Fruit fly (Drosophila melanogaster) whole organism, embryonic: ENCODE data around the gene Mgat4a.

ENCODE experiments used
- Atf-2 ChIP-seq: fragments of 200-800 bp; sonication (Bioruptor generic); optimal IDR thresholded peaks from 2 replicates; lab custom pipeline; 2016; ENCODE audit warnings: missing biosample characterization, missing genetic modification characterization
- C15 ChIP-seq: fragments of 200-800 bp; sonication (Bioruptor generic); IDR thresholded peaks from 3 replicates; pipeline ENCODE4 v1.3.6; 2022; ENCODE audit warnings: missing biosample characterization, missing genetic modification characterization
- CG11398 ChIP-seq: fragments of 200-800 bp; sonication (Bioruptor generic); optimal IDR thresholded peaks from 2 replicates; lab custom pipeline; 2016; ENCODE audit warnings: missing biosample characterization, missing genetic modification characterization
- CG11504 ChIP-seq: fragments of 200-800 bp; sonication (Bioruptor generic); optimal IDR thresholded peaks from 3 replicates; lab custom pipeline; 2019; ENCODE audit warnings: missing biosample characterization, mild to moderate bottlenecking, missing genetic modification characterization, moderate library complexity
- CG12769 ChIP-seq: fragments of 200-800 bp; sonication (Bioruptor generic); optimal IDR thresholded peaks from 2 replicates; lab custom pipeline; 2019; ENCODE audit warnings: missing biosample characterization, mild to moderate bottlenecking, missing genetic modification characterization, moderate library complexity
- CG13296 ChIP-seq: fragments of 200-800 bp; sonication (Bioruptor generic); optimal IDR thresholded peaks from 3 replicates; lab custom pipeline; 2018; ENCODE audit warnings: missing biosample characterization, mild to moderate bottlenecking, missing genetic modification characterization
- CG14014 ChIP-seq: fragments of 200-800 bp; sonication (Bioruptor generic); IDR thresholded peaks from 2 replicates; pipeline ENCODE4 v1.3.6; 2022; ENCODE audit warnings: missing biosample characterization, missing genetic modification characterization
- CG17361 ChIP-seq: fragments of 200-800 bp; sonication (Bioruptor generic); IDR thresholded peaks from 3 replicates; pipeline ENCODE4 v1.3.6; 2022; ENCODE audit warnings: missing biosample characterization, missing genetic modification characterization
- CG17829 ChIP-seq: fragments of 200-800 bp; optimal IDR thresholded peaks from 2 replicates; lab custom pipeline; 2019; ENCODE audit warnings: missing biosample characterization, mild to moderate bottlenecking, missing genetic modification characterization, moderate library complexity
- CG31224 ChIP-seq: fragments of 200-800 bp; sonication (Bioruptor generic); IDR thresholded peaks from 2 replicates; pipeline ENCODE4 v1.3.6; 2022; ENCODE audit warnings: missing biosample characterization, missing genetic modification characterization
- CG4424 ChIP-seq: fragments of 200-800 bp; sonication (Bioruptor generic); optimal IDR thresholded peaks from 3 replicates; lab custom pipeline; 2016; ENCODE audit warnings: missing biosample characterization, missing genetic modification characterization
- CG4707 ChIP-seq: fragments of 200-800 bp; sonication (Bioruptor generic); optimal IDR thresholded peaks from 2 replicates; lab custom pipeline; 2018; ENCODE audit warnings: missing biosample characterization, mild to moderate bottlenecking, missing genetic modification characterization, moderate library complexity
- CG4820 ChIP-seq: fragments of 200-800 bp; sonication (Bioruptor generic); optimal IDR thresholded peaks from 3 replicates; lab custom pipeline; 2016; ENCODE audit warnings: missing biosample characterization, missing genetic modification characterization
- CG9609 ChIP-seq: fragments of 200-800 bp; sonication (Bioruptor generic); optimal IDR thresholded peaks from 3 replicates; lab custom pipeline; 2016; ENCODE audit warnings: missing biosample characterization, missing genetic modification characterization
- CG9797 ChIP-seq: fragments of 200-800 bp; sonication (Bioruptor generic); optimal IDR thresholded peaks from 3 replicates; lab custom pipeline; 2018; ENCODE audit warnings: missing biosample characterization, mild to moderate bottlenecking, missing genetic modification characterization
- Dll ChIP-seq: fragments of 200-800 bp; sonication (Bioruptor generic); IDR thresholded peaks from 4 replicates; pipeline ENCODE4 v1.3.6; 2022; ENCODE audit warnings: missing biosample characterization, missing genetic modification characterization; ENCODE audit not compliant: partially characterized antibody
- E2f1 ChIP-seq: fragments of 200-800 bp; sonication (Bioruptor generic); IDR thresholded peaks from 2 replicates; pipeline ENCODE4 v1.3.6; 2022; ENCODE audit warnings: missing biosample characterization, missing genetic modification characterization
- HLHmδ ChIP-seq: fragments of 200-800 bp; sonication (Bioruptor generic); optimal IDR thresholded peaks from 2 replicates; lab custom pipeline; 2018; ENCODE audit warnings: missing biosample characterization, mild to moderate bottlenecking, missing genetic modification characterization, moderate library complexity
- Hr51 ChIP-seq, 2 experiments: fragments of 200-800 bp; sonication (Bioruptor generic); optimal IDR thresholded peaks; 2 replicates in 1 of 2; 3 replicates in 1 of 2; lab custom pipeline; 2016 to 2018; ENCODE audit warnings: missing biosample characterization in 2 of 2, missing genetic modification characterization in 2 of 2, mild to moderate bottlenecking in 1 of 2, moderate library complexity in 1 of 2
- Hr78 ChIP-seq, 2 experiments: fragments of 200-800 bp in 1 of 2; fragments of >200 bp in 1 of 2; sonication (Bioruptor generic) in 1 of 2; optimal IDR thresholded peaks; 2 replicates each; lab custom pipeline; 2017 to 2019; ENCODE audit warnings: missing biosample characterization in 2 of 2, missing genetic modification characterization in 2 of 2, mild to moderate bottlenecking in 1 of 2, moderate library complexity in 1 of 2
- MESR4 ChIP-seq: fragments of 200-800 bp; sonication (Bioruptor generic); optimal IDR thresholded peaks from 2 replicates; lab custom pipeline; 2018; ENCODE audit warnings: missing biosample characterization, mild to moderate bottlenecking, missing genetic modification characterization, moderate library complexity
- NFAT ChIP-seq: fragments of 200-800 bp; sonication (Bioruptor generic); IDR thresholded peaks from 2 replicates; pipeline ENCODE4 v1.3.6; 2022; ENCODE audit warnings: missing biosample characterization, missing genetic modification characterization
- Nf-YC ChIP-seq: fragments of 200-800 bp; optimal IDR thresholded peaks from 3 replicates; lab custom pipeline; 2019; ENCODE audit warnings: missing biosample characterization, mild to moderate bottlenecking, missing genetic modification characterization, moderate library complexity
- Oli ChIP-seq: fragments of 200-800 bp; sonication (Bioruptor generic); optimal IDR thresholded peaks from 2 replicates; lab custom pipeline; 2018; ENCODE audit warnings: missing biosample characterization, mild to moderate bottlenecking, missing genetic modification characterization, moderate library complexity
- Side ChIP-seq: fragments of 200-800 bp; sonication (Bioruptor generic); optimal IDR thresholded peaks from 2 replicates; lab custom pipeline; 2016; ENCODE audit warnings: missing biosample characterization, missing genetic modification characterization
- Stat92E ChIP-seq, 3 experiments: fragments of >200 bp in 2 of 3; fragments of 200-800 bp in 1 of 3; sonication (Bioruptor generic) in 1 of 3; optimal IDR thresholded peaks; 2 replicates each; lab custom pipeline; 2017 to 2019; ENCODE audit warnings: missing biosample characterization in 3 of 3, missing genetic modification characterization in 3 of 3, mild to moderate bottlenecking in 1 of 3, moderate library complexity in 1 of 3
- br ChIP-seq: fragments of >200 bp; optimal IDR thresholded peaks from 2 replicates; lab custom pipeline; 2017
- btn ChIP-seq: fragments of 200-800 bp; sonication (Bioruptor generic); optimal IDR thresholded peaks from 2 replicates; lab custom pipeline; 2016; ENCODE audit warnings: missing biosample characterization, missing genetic modification characterization
- crc ChIP-seq: fragments of 200-800 bp; sonication (Bioruptor generic); optimal IDR thresholded peaks from 2 replicates; lab custom pipeline; 2016; ENCODE audit warnings: missing biosample characterization, missing genetic modification characterization
- cwo ChIP-seq: fragments of 200-800 bp; sonication (Bioruptor generic); optimal IDR thresholded peaks from 3 replicates; lab custom pipeline; 2017; ENCODE audit warnings: missing biosample characterization, missing genetic modification characterization, mild to moderate bottlenecking, moderate library complexity, missing genetic modification reagents
- da ChIP-seq: fragments of 200-800 bp; sonication (Bioruptor generic); optimal IDR thresholded peaks from 2 replicates; lab custom pipeline; 2016; ENCODE audit warnings: missing biosample characterization, missing genetic modification characterization
- disco-r ChIP-seq: fragments of 200-800 bp; sonication (Bioruptor generic); optimal IDR thresholded peaks from 2 replicates; lab custom pipeline; 2016; ENCODE audit warnings: missing biosample characterization, missing genetic modification characterization
- en ChIP-seq: fragments of 200-800 bp; sonication (Bioruptor generic); optimal IDR thresholded peaks from 2 replicates; lab custom pipeline; 2016; ENCODE audit warnings: missing biosample characterization, missing genetic modification characterization
- fd102C ChIP-seq: fragments of 200-800 bp; sonication (Bioruptor generic); optimal IDR thresholded peaks from 2 replicates; lab custom pipeline; 2018; ENCODE audit warnings: missing biosample characterization, mild to moderate bottlenecking, missing genetic modification characterization, moderate library complexity
- insv ChIP-seq, 2 experiments: fragments of 200-800 bp; sonication (Bioruptor generic); optimal IDR thresholded peaks; 3 replicates each; lab custom pipeline; 2016 to 2018; ENCODE audit warnings: missing biosample characterization in 2 of 2, missing genetic modification characterization in 2 of 2
- klu ChIP-seq: fragments of 200-800 bp; sonication (Bioruptor generic); IDR thresholded peaks from 2 replicates; pipeline ENCODE4 v1.3.6; 2022; ENCODE audit warnings: missing biosample characterization, missing genetic modification characterization
- lola ChIP-seq, 3 experiments: fragments of >200 bp in 2 of 3; fragments of 200-800 bp in 1 of 3; sonication (Bioruptor generic) in 1 of 3; optimal IDR thresholded peaks; 2 replicates each; lab custom pipeline; 2017 to 2019; ENCODE audit warnings: missing biosample characterization in 3 of 3, missing genetic modification characterization in 3 of 3, mild to moderate bottlenecking in 1 of 3, moderate library complexity in 1 of 3
- maf-S ChIP-seq: fragments of 200-800 bp; sonication (Bioruptor generic); optimal IDR thresholded peaks from 2 replicates; lab custom pipeline; 2016; ENCODE audit warnings: missing biosample characterization, missing genetic modification characterization
- nerfin-2 ChIP-seq: fragments of 200-800 bp; sonication (Bioruptor generic); IDR thresholded peaks from 2 replicates; pipeline ENCODE4 v1.3.6; 2022; ENCODE audit warnings: missing biosample characterization, missing genetic modification characterization; ENCODE audit not compliant: partially characterized antibody
- odd ChIP-seq: fragments of 200-800 bp; sonication (Bioruptor generic); optimal IDR thresholded peaks from 2 replicates; lab custom pipeline; 2017; ENCODE audit warnings: missing biosample characterization, mild to moderate bottlenecking, missing genetic modification characterization
- pum ChIP-seq: fragments of 200-800 bp; sonication (Bioruptor generic); optimal IDR thresholded peaks from 2 replicates; lab custom pipeline; 2016; ENCODE audit warnings: missing biosample characterization, missing genetic modification characterization
- slp2 ChIP-seq: fragments of 200-800 bp; sonication (Bioruptor generic); optimal IDR thresholded peaks from 2 replicates; lab custom pipeline; 2016; ENCODE audit warnings: missing biosample characterization, missing genetic modification characterization
- tap ChIP-seq: fragments of 200-800 bp; optimal IDR thresholded peaks from 3 replicates; lab custom pipeline; 2019; ENCODE audit warnings: missing biosample characterization, mild to moderate bottlenecking, missing genetic modification characterization, moderate library complexity
- toy ChIP-seq: fragments of 200-800 bp; sonication (Bioruptor generic); IDR thresholded peaks from 2 replicates; pipeline ENCODE4 v1.3.6; 2022; ENCODE audit warnings: missing biosample characterization, missing genetic modification characterization
- vnd ChIP-seq: fragments of 200-800 bp; sonication (Bioruptor generic); IDR thresholded peaks from 3 replicates; pipeline ENCODE4 v1.3.6; 2022; ENCODE audit warnings: missing biosample characterization, missing genetic modification characterization; ENCODE audit not compliant: partially characterized antibody
- vvl ChIP-seq: fragments of 200-800 bp; sonication (Bioruptor generic); IDR thresholded peaks from 2 replicates; pipeline ENCODE4 v1.3.6; 2022; ENCODE audit warnings: missing biosample characterization, missing genetic modification characterization
- wdn ChIP-seq: fragments of 200-800 bp; sonication (Bioruptor generic); IDR thresholded peaks from 2 replicates; pipeline ENCODE4 v1.3.6; 2022; ENCODE audit warnings: missing biosample characterization, missing genetic modification characterization
- zen ChIP-seq: fragments of 200-800 bp; sonication (Bioruptor generic); optimal IDR thresholded peaks from 3 replicates; lab custom pipeline; 2018; ENCODE audit warnings: missing biosample characterization, mild to moderate bottlenecking, missing genetic modification characterization, moderate library complexity

Gene Mgat4a

dm6 chr3L:14759097-14759795 lies 2.6 kb upstream of the Mgat4a start (continued):
- TF ChIP-seq en (peak; percentile 98), vvl (GFP tag; lab: Robert Waterston, UW) (peak; percentile 100), slp2 (peak; percentile 99), CG14014 (peak; percentile 100), CG4424 (GFP tag; lab: Kevin White, UChicago) (peak; percentile 100), lola (GFP tag; optimal IDR thresholded peaks at IDR 0.05; lab: Kevin White, UChicago) (peak in 1 of 3 experiments; percentile 100), CG4707 (GFP tag; lab: Kevin White, UChicago) (peak; percentile 100), fd102C (peak; percentile 94), Nf-YC (tag; lab: Kevin White, UChicago) (peak; percentile 96), CG11504 (tag; lab: Kevin White, UChicago) (peak; percentile 99), CG17829 (tag; lab: Kevin White, UChicago) (peak; percentile 100), br (no peak), NFAT (peak; percentile 99), wdn (GFP tag; lab: Robert Waterston, UW) (peak; percentile 100), CG13296 (GFP tag; lab: Kevin White, UChicago) (peak; percentile 100), Side (peak; percentile 99), E2f1 (GFP tag; lab: Robert Waterston, UW) (peak; percentile 100), cwo (GFP tag; lab: Kevin White, UChicago) (peak; percentile 100), maf-S (GFP tag; lab: Kevin White, UChicago) (peak; percentile 99), Hr51 (GFP tag; optimal IDR thresholded peaks at IDR 0.05; lab: Kevin White, UChicago) (peak; percentile 99 to 100), vnd (0 out of 3 replicates have a peak, but pooled peaks have one; percentile 51), MESR4 (GFP tag; lab: Kevin White, UChicago) (peak; percentile 79), crc (GFP tag; lab: Kevin White, UChicago) (peak; percentile 98), Stat92E (GFP tag; optimal IDR thresholded peaks at IDR 0.05; lab: Kevin White, UChicago) (peak in 1 of 3 experiments; percentile 99), CG11398 (peak; percentile 98), disco-r (GFP tag; lab: Kevin White, UChicago) (peak; percentile 99), da (GFP tag; lab: Kevin White, UChicago) (peak; percentile 98), Oli (tag; lab: Kevin White, UChicago) (peak; percentile 100), Dll (GFP tag; lab: Robert Waterston, UW) (peak; percentile 34; the same call in 1 of the 4 replicates), tap (tag; lab: Kevin White, UChicago) (peak; percentile 100), CG9609 (GFP tag; lab: Kevin White, UChicago) (peak; percentile 99), zen (peak; percentile 99), klu (GFP tag; lab: Robert Waterston, UW) (peak; percentile 100), nerfin-2 (GFP tag; lab: Robert Waterston, UW) (peak; percentile 46; the same call in 1 of the 2 replicates), odd (peak; percentile 100), Hr78 (GFP tag; optimal IDR thresholded peaks at IDR 0.05; lab: Kevin White, UChicago) (peak in 1 of 2 experiments; percentile 98), CG4820 (GFP tag; lab: Kevin White, UChicago) (peak; percentile 99), Atf-2 (GFP tag; lab: Kevin White, UChicago) (peak; percentile 99), CG31224 (GFP tag; lab: Robert Waterston, UW) (peak; percentile 99), CG17361 (GFP tag; lab: Robert Waterston, UW) (peak; percentile 100), btn (peak; percentile 93), insv (GFP tag; optimal IDR thresholded peaks at IDR 0.05; lab: Kevin White, UChicago) (peak; percentile 69 to 91), pum (GFP tag; lab: Kevin White, UChicago) (peak; percentile 99), toy (GFP tag; lab: Robert Waterston, UW) (peak; percentile 99), CG9797 (peak; percentile 73), C15 (GFP tag; lab: Robert Waterston, UW) (peak; percentile 99), HLHmδ (GFP tag; lab: Kevin White, UChicago) (peak; percentile 70), CG12769 (tag; lab: Kevin White, UChicago) (peak; percentile 97)
